Worm (Caenorhabditis elegans): ENCODE data around the gene swsn-6.

ce11 chrIV:5354124-5354523 lies 40.7 kb upstream of the swsn-6 start, which contains the start of gene Y4C6B.1:
- TF ChIP-seq unc-62 (GFP tag; optimal IDR thresholded peaks at IDR 0.05), result no peak
- TF ChIP-seq ama-1 (optimal IDR thresholded peaks at IDR 0.05), result no peak
- TF ChIP-seq snpc-4 (tag; optimal IDR thresholded peaks at IDR 0.05), result no peak
- no peak for TF ChIP-seq aly-2 (tag; optimal IDR thresholded peaks at IDR 0.05)
- TF ChIP-seq ztf-1 (GFP tag; conservative IDR thresholded peaks at IDR 0.05), result no peak
- no peak for TF ChIP-seq nhr-77 (tag; optimal IDR thresholded peaks at IDR 0.05)
- TF ChIP-seq ztf-4 (tag; optimal IDR thresholded peaks at IDR 0.05), result no peak
